Worm (Caenorhabditis elegans) whole organism, L3 larva: ENCODE data around the gene F46F5.14.
"Not testable (repeated sequence)": the region's sequence is repeated elsewhere in the genome, so short reads cannot be mapped to it uniquely, and the experiment has no call there.

ENCODE experiments used
- ZK546.5 ChIP-seq: sonication (generic microtip); optimal IDR thresholded peaks from 2 replicates; lab custom pipeline; 2017; ENCODE audit warnings: missing biosample characterization, missing genetic modification characterization
- aly-2 ChIP-seq: fragments of 150-350 bp; optimal IDR thresholded peaks from 2 replicates; lab custom pipeline; 2014; ENCODE audit warnings: missing biosample characterization, missing genetic modification characterization
- ama-1 ChIP-seq: fragments of 150-350 bp; optimal IDR thresholded peaks from 2 replicates; lab custom pipeline; 2018
- ceh-28 ChIP-seq: fragments of 150-350 bp; optimal IDR thresholded peaks from 2 replicates; lab custom pipeline; 2014; ENCODE audit warnings: missing biosample characterization, missing genetic modification reagents, missing genetic modification characterization
- ceh-82 ChIP-seq: fragments of 150-350 bp; optimal IDR thresholded peaks from 2 replicates; lab custom pipeline; 2014; ENCODE audit warnings: missing biosample characterization, missing genetic modification characterization
- daf-12 ChIP-seq: fragments of 150-350 bp; optimal IDR thresholded peaks from 2 replicates; lab custom pipeline; 2014; ENCODE audit warnings: missing biosample characterization, missing genetic modification reagents, missing genetic modification characterization
- egl-27 ChIP-seq: sonication (generic microtip); optimal IDR thresholded peaks from 4 replicates; lab custom pipeline; 2017; ENCODE audit warnings: missing biosample characterization, missing genetic modification reagents, missing genetic modification characterization
- egl-5 ChIP-seq: fragments of 150-350 bp; optimal IDR thresholded peaks from 2 replicates; lab custom pipeline; 2017; ENCODE audit warnings: missing biosample characterization, missing genetic modification reagents, missing genetic modification characterization, inconsistent platforms
- elt-1 ChIP-seq: fragments of 150-350 bp; optimal IDR thresholded peaks from 2 replicates; lab custom pipeline; 2014; ENCODE audit warnings: missing biosample characterization, missing genetic modification characterization
- elt-2 ChIP-seq: sonication (generic microtip); optimal IDR thresholded peaks from 2 replicates; lab custom pipeline; 2016; ENCODE audit warnings: missing genetic modification reagents, mild to moderate bottlenecking, missing genetic modification characterization, missing compliant biosample characterization
- eor-1 ChIP-seq, 2 experiments: fragments of 150-350 bp; optimal IDR thresholded peaks; 2 replicates each; lab custom pipeline; 2014 to 2018; ENCODE audit warnings: missing biosample characterization in 2 of 2, missing genetic modification characterization in 2 of 2
- fkh-2 ChIP-seq: fragments of 150-350 bp; optimal IDR thresholded peaks from 2 replicates; lab custom pipeline; 2014; ENCODE audit warnings: missing biosample characterization, missing genetic modification reagents, missing genetic modification characterization
- fos-1 ChIP-seq: fragments of 150-350 bp; optimal IDR thresholded peaks from 2 replicates; lab custom pipeline; 2014; ENCODE audit warnings: missing biosample characterization, missing genetic modification characterization
- hmg-11 ChIP-seq: sonication (generic microtip); optimal IDR thresholded peaks from 2 replicates; lab custom pipeline; 2016; ENCODE audit warnings: missing genetic modification characterization, missing compliant biosample characterization
- jun-1 ChIP-seq: fragments of 150-350 bp; optimal IDR thresholded peaks from 2 replicates; lab custom pipeline; 2014; ENCODE audit warnings: missing biosample characterization, missing genetic modification reagents, missing genetic modification characterization
- lin-15B ChIP-seq: fragments of 150-350 bp; optimal IDR thresholded peaks from 2 replicates; lab custom pipeline; 2014; ENCODE audit warnings: missing biosample characterization, missing genetic modification characterization
- mdl-1 ChIP-seq: fragments of 150-350 bp; optimal IDR thresholded peaks from 2 replicates; lab custom pipeline; 2014; ENCODE audit warnings: missing biosample characterization, missing genetic modification characterization
- mml-1 ChIP-seq: fragments of 150-350 bp; sonication (generic microtip); optimal IDR thresholded peaks from 3 replicates; lab custom pipeline; 2014; ENCODE audit warnings: missing biosample characterization, missing genetic modification characterization
- nfya-1 ChIP-seq: sonication (generic microtip); optimal IDR thresholded peaks from 2 replicates; lab custom pipeline; 2017; ENCODE audit warnings: missing genetic modification characterization, mild to moderate bottlenecking, missing compliant biosample characterization, antibody characterized with exemption, moderate library complexity; ENCODE audit not compliant: insufficient read depth
- nhr-11 ChIP-seq: fragments of 150-350 bp; optimal IDR thresholded peaks from 2 replicates; lab custom pipeline; 2014; ENCODE audit warnings: missing biosample characterization, missing genetic modification characterization
- nhr-23 ChIP-seq: fragments of 150-350 bp; optimal IDR thresholded peaks from 2 replicates; lab custom pipeline; 2014; ENCODE audit warnings: missing biosample characterization, missing genetic modification reagents, missing genetic modification characterization
- nhr-25 ChIP-seq: sonication (generic microtip); optimal IDR thresholded peaks from 2 replicates; lab custom pipeline; 2017; ENCODE audit warnings: missing biosample characterization, missing genetic modification characterization
- nhr-28 ChIP-seq: fragments of 150-350 bp; optimal IDR thresholded peaks from 2 replicates; lab custom pipeline; 2014; ENCODE audit warnings: missing biosample characterization, missing genetic modification characterization
- nhr-67 ChIP-seq: fragments of 150-350 bp; optimal IDR thresholded peaks from 2 replicates; lab custom pipeline; 2014; ENCODE audit warnings: missing biosample characterization, missing genetic modification characterization
- nhr-76 ChIP-seq: fragments of 150-350 bp; sonication (generic microtip); optimal IDR thresholded peaks from 5 replicates; lab custom pipeline; 2014; ENCODE audit warnings: missing biosample characterization, missing genetic modification characterization
- nhr-77 ChIP-seq: fragments of 150-350 bp; optimal IDR thresholded peaks from 2 replicates; lab custom pipeline; 2014; ENCODE audit warnings: missing biosample characterization, missing genetic modification characterization
- pqm-1 ChIP-seq: fragments of 150-350 bp; optimal IDR thresholded peaks from 2 replicates; lab custom pipeline; 2017; ENCODE audit warnings: missing biosample characterization, missing genetic modification characterization, inconsistent platforms
- snpc-4 ChIP-seq: fragments of 150-350 bp; optimal IDR thresholded peaks from 2 replicates; lab custom pipeline; 2014; ENCODE audit warnings: missing biosample characterization, missing genetic modification characterization
- unc-39 ChIP-seq: sonication (generic microtip); optimal IDR thresholded peaks from 4 replicates; lab custom pipeline; 2017; ENCODE audit warnings: missing biosample characterization, missing genetic modification characterization
- ztf-11 ChIP-seq: fragments of 150-350 bp; optimal IDR thresholded peaks from 2 replicates; lab custom pipeline; 2014; ENCODE audit warnings: missing biosample characterization, missing genetic modification characterization
- ztf-4 ChIP-seq: fragments of 150-350 bp; optimal IDR thresholded peaks from 2 replicates; lab custom pipeline; 2014; ENCODE audit warnings: missing biosample characterization, missing genetic modification characterization

The F46F5.14 gene

ce11 chrII:843971-844370, 44.2 kb downstream of the F46F5.14 start, which contains the start of gene F28A10.4:
Gene F28A10.4, plus strand, starts transcription at chrII:844271.
- TF ChIP-seq eor-1 (tag; optimal IDR thresholded peaks at IDR 0.05; lab: Kevin White, UChicago) (no peak), nhr-77 (no peak), nhr-11 (no peak), snpc-4 (tag; lab: Kevin White, UChicago) (no peak), lin-15B (tag; lab: Kevin White, UChicago) (no peak), egl-5 (no peak), daf-12 (tag; lab: Kevin White, UChicago) (no peak), elt-2 (tag; lab: Kevin White, UChicago) (no peak), ztf-4 (no peak), ama-1 (no peak), egl-27 (tag; lab: Kevin White, UChicago) (no peak), jun-1 (no peak), nhr-67 (tag; lab: Kevin White, UChicago) (no peak), ZK546.5 (tag; lab: Kevin White, UChicago) (no peak), fkh-2 (tag; lab: Kevin White, UChicago) (no peak), aly-2 (tag; lab: Kevin White, UChicago) (no peak), fos-1 (no peak), ceh-82 (tag; lab: Kevin White, UChicago) (no peak), nhr-76 (tag; lab: Kevin White, UChicago) (no peak)

ce11 chrII:845618-846017, 45.8 kb downstream of the F46F5.14 start, which contains the start of gene F28A10.7:
Gene F28A10.7, minus strand, starts transcription at chrII:845718.
- TF ChIP-seq fos-1 (no peak), mml-1 (no peak), ceh-28 (tag; lab: Kevin White, UChicago) (no peak), jun-1 (no peak), hmg-11 (no peak), elt-1 (tag; lab: Kevin White, UChicago) (no peak), daf-12 (tag; lab: Kevin White, UChicago) (no peak), egl-27 (tag; lab: Kevin White, UChicago) (no peak)

- TF ChIP-seq fkh-2 (tag; lab: Kevin White, UChicago) (no peak), nfya-1 (tag; lab: Kevin White, UChicago) (peak; percentile 65), lin-15B (tag; lab: Kevin White, UChicago) (peak; percentile 8), nhr-76 (tag; lab: Kevin White, UChicago) (peak; percentile 95), ztf-11 (tag; lab: Kevin White, UChicago) (no peak), jun-1 (peak; percentile 36), elt-2 (tag; lab: Kevin White, UChicago) (peak; percentile 69), nhr-28 (no peak), mdl-1 (tag; lab: Kevin White, UChicago) (peak; percentile 79), nhr-25 (tag; lab: Kevin White, UChicago) (peak; percentile 22), unc-39 (tag; lab: Kevin White, UChicago) (no peak), nhr-23 (tag; lab: Kevin White, UChicago) (peak; percentile 11), pqm-1 (tag; lab: Kevin White, UChicago) (peak; percentile 44), ama-1 (peak; percentile 68)
These were observed 48.7 kb downstream of the F46F5.14 start, which contains the start of the genes acdh-9 and F28A10.13 for ce11 chrII:848519-848918. Gene acdh-9, minus strand, starts transcription at chrII:848603. Gene F28A10.13, plus strand, starts transcription at chrII:848812.

ce11 chrII:850567-850966, 50.8 kb downstream of the F46F5.14 start, which contains the start of gene F28A10.5:
Gene F28A10.5, minus strand, starts transcription at chrII:850667.
- not testable (repeated sequence) for TF ChIP-seq jun-1; ztf-11 (tag; lab: Kevin White, UChicago); snpc-4 (tag; lab: Kevin White, UChicago)
- TF ChIP-seq, all 47 proteins: peak for 0; not testable (repeated sequence) for 47
